Fruit fly (Drosophila melanogaster) whole organism, embryonic: ENCODE measurements around the gene CG6136.

ENCODE experiments used
- Adf1 ChIP-seq: fragments of 200-800 bp; sonication (Bioruptor generic); IDR thresholded peaks from 2 replicates; pipeline ENCODE4 v1.3.6; 2022; ENCODE audit warnings: missing biosample characterization, missing genetic modification characterization
- Antp ChIP-seq: fragments of 200-800 bp; sonication (Bioruptor generic); optimal IDR thresholded peaks from 3 replicates; lab custom pipeline; 2016; ENCODE audit warnings: missing biosample characterization, missing genetic modification characterization
- Atf6 ChIP-seq: fragments of 200-800 bp; sonication (Bioruptor generic); IDR thresholded peaks from 2 replicates; pipeline ENCODE4 v1.3.6; 2022; ENCODE audit warnings: missing biosample characterization, missing genetic modification characterization
- CG18011 ChIP-seq: fragments of 200-800 bp; sonication (Bioruptor generic); optimal IDR thresholded peaks from 2 replicates; lab custom pipeline; 2017; ENCODE audit warnings: missing biosample characterization, missing genetic modification characterization, mild to moderate bottlenecking, moderate library complexity, missing genotype
- CG30403 ChIP-seq: fragments of 200-800 bp; sonication (Bioruptor generic); optimal IDR thresholded peaks from 3 replicates; lab custom pipeline; 2016; ENCODE audit warnings: missing biosample characterization, missing genetic modification characterization
- CG33213 ChIP-seq: fragments of 200-800 bp; sonication (Bioruptor generic); optimal IDR thresholded peaks from 3 replicates; lab custom pipeline; 2016; ENCODE audit warnings: missing biosample characterization, missing genetic modification characterization
- CG6272 ChIP-seq: fragments of 200-800 bp; sonication (Bioruptor generic); IDR thresholded peaks from 2 replicates; pipeline ENCODE4 v1.3.6; 2022; ENCODE audit warnings: missing biosample characterization, missing genetic modification characterization
- CG7745 ChIP-seq: fragments of 200-800 bp; sonication (Bioruptor generic); optimal IDR thresholded peaks from 2 replicates; lab custom pipeline; 2018; ENCODE audit warnings: missing biosample characterization, mild to moderate bottlenecking, missing genetic modification characterization, moderate library complexity
- CG8290 ChIP-seq, 3 experiments: fragments of 200-800 bp; sonication (Bioruptor generic); optimal IDR thresholded peaks; 2 replicates each; lab custom pipeline; 2016 to 2019; ENCODE audit warnings: missing biosample characterization in 3 of 3, missing genetic modification characterization in 3 of 3, mild to moderate bottlenecking in 2 of 3, moderate library complexity in 1 of 3
- CG9215 ChIP-seq: fragments of 200-800 bp; sonication (Bioruptor generic); IDR thresholded peaks from 2 replicates; pipeline ENCODE4 v1.3.6; 2022; ENCODE audit warnings: missing biosample characterization, missing genetic modification characterization
- D19A ChIP-seq: fragments of 200-800 bp; optimal IDR thresholded peaks from 3 replicates; lab custom pipeline; 2019; ENCODE audit warnings: missing biosample characterization, mild to moderate bottlenecking, missing genetic modification characterization, moderate library complexity
- Dbx ChIP-seq: fragments of 200-800 bp; sonication (Bioruptor generic); IDR thresholded peaks from 3 replicates; pipeline ENCODE4 v1.3.6; 2022; ENCODE audit warnings: missing biosample characterization, missing genetic modification characterization
- Doc2 ChIP-seq: fragments of 200-800 bp; sonication (Bioruptor generic); IDR thresholded peaks from 2 replicates; pipeline ENCODE4 v1.3.6; 2022; ENCODE audit warnings: missing biosample characterization, missing genetic modification characterization
- Fer2 ChIP-seq: fragments of 200-800 bp; sonication (Bioruptor generic); optimal IDR thresholded peaks from 2 replicates; lab custom pipeline; 2018; ENCODE audit warnings: missing biosample characterization, mild to moderate bottlenecking, missing genetic modification characterization, moderate library complexity
- Lhr ChIP-seq: fragments of 200-800 bp; sonication (Bioruptor generic); optimal IDR thresholded peaks from 3 replicates; lab custom pipeline; 2017; ENCODE audit warnings: mild to moderate bottlenecking, missing biosample characterization, missing genetic modification reagents, missing genetic modification characterization
- MBD-R2 ChIP-seq: fragments of 200-800 bp; sonication (Bioruptor generic); IDR thresholded peaks from 2 replicates; pipeline ENCODE4 v1.3.6; 2022; ENCODE audit warnings: missing biosample characterization, missing genetic modification characterization
- Mrtf ChIP-seq: fragments of 200-800 bp; sonication (Bioruptor generic); IDR thresholded peaks from 3 replicates; pipeline ENCODE4 v1.3.6; 2022; ENCODE audit warnings: missing biosample characterization, missing genetic modification characterization
- NC2α ChIP-seq: fragments of 200-800 bp; sonication (Bioruptor generic); optimal IDR thresholded peaks from 2 replicates; lab custom pipeline; 2016; ENCODE audit warnings: missing biosample characterization, missing genetic modification characterization
- NK7.1 ChIP-seq: fragments of 200-800 bp; sonication (Bioruptor generic); optimal IDR thresholded peaks from 3 replicates; lab custom pipeline; 2016; ENCODE audit warnings: missing biosample characterization, missing genetic modification characterization
- Nf-YB ChIP-seq: fragments of 200-800 bp; sonication (Bioruptor generic); optimal IDR thresholded peaks from 3 replicates; lab custom pipeline; 2019; ENCODE audit warnings: missing biosample characterization, mild to moderate bottlenecking, missing genetic modification characterization, moderate library complexity
- Ssrp ChIP-seq: fragments of 200-800 bp; sonication (Bioruptor generic); optimal IDR thresholded peaks from 2 replicates; lab custom pipeline; 2018; ENCODE audit warnings: missing biosample characterization, mild to moderate bottlenecking, missing genetic modification characterization, moderate library complexity
- aop ChIP-seq: fragments of 200-800 bp; sonication (Bioruptor generic); IDR thresholded peaks from 2 replicates; pipeline ENCODE4 v1.3.6; 2022; ENCODE audit warnings: missing biosample characterization, missing genetic modification characterization
- ase ChIP-seq: fragments of 200-800 bp; sonication (Bioruptor generic); IDR thresholded peaks from 3 replicates; pipeline ENCODE4 v1.3.6; 2022; ENCODE audit warnings: missing biosample characterization, missing genetic modification characterization
- az2 ChIP-seq: fragments of 200-800 bp; sonication (Bioruptor generic); optimal IDR thresholded peaks from 3 replicates; lab custom pipeline; 2016; ENCODE audit warnings: missing biosample characterization, missing genetic modification characterization
- dmrt11E ChIP-seq: fragments of 200-800 bp; sonication (Bioruptor generic); optimal IDR thresholded peaks from 3 replicates; lab custom pipeline; 2018; ENCODE audit warnings: missing biosample characterization, mild to moderate bottlenecking, missing genetic modification characterization, moderate library complexity
- ewg ChIP-seq: fragments of 200-800 bp; sonication (Bioruptor generic); optimal IDR thresholded peaks from 3 replicates; lab custom pipeline; 2017; ENCODE audit warnings: mild to moderate bottlenecking, missing biosample characterization, missing genetic modification reagents, missing genetic modification characterization
- fd3F ChIP-seq: fragments of 200-800 bp; sonication (Bioruptor generic); optimal IDR thresholded peaks from 2 replicates; lab custom pipeline; 2018; ENCODE audit warnings: missing biosample characterization, mild to moderate bottlenecking, missing genetic modification characterization, moderate library complexity
- gce ChIP-seq: fragments of 200-800 bp; sonication (Bioruptor generic); IDR thresholded peaks from 3 replicates; pipeline ENCODE4 v1.3.6; 2022; ENCODE audit warnings: missing biosample characterization, missing genetic modification characterization
- ham ChIP-seq: fragments of 200-800 bp; sonication (Bioruptor generic); IDR thresholded peaks from 2 replicates; pipeline ENCODE4 v1.3.6; 2022; ENCODE audit warnings: missing biosample characterization, missing genetic modification characterization
- hkb ChIP-seq, 2 experiments: fragments of 200-800 bp in 1 of 2; fragments of >200 bp in 1 of 2; sonication (Bioruptor generic) in 1 of 2; IDR thresholded peaks in 1 of 2; optimal IDR thresholded peaks in 1 of 2; 2 replicates each; pipeline versions ENCODE4 v1.3.6 to Lab custom; 2017 to 2022; ENCODE audit warnings: missing biosample characterization in 1 of 2, missing genetic modification characterization in 1 of 2
- lab ChIP-seq: fragments of 200-800 bp; sonication (Bioruptor generic); optimal IDR thresholded peaks from 3 replicates; lab custom pipeline; 2017; ENCODE audit warnings: missing biosample characterization, missing genetic modification characterization, mild to moderate bottlenecking, moderate library complexity, missing genetic modification reagents
- lola ChIP-seq, 3 experiments: fragments of >200 bp in 2 of 3; fragments of 200-800 bp in 1 of 3; sonication (Bioruptor generic) in 1 of 3; optimal IDR thresholded peaks; 2 replicates each; lab custom pipeline; 2017 to 2019; ENCODE audit warnings: missing biosample characterization in 3 of 3, missing genetic modification characterization in 3 of 3, mild to moderate bottlenecking in 1 of 3, moderate library complexity in 1 of 3
- luna ChIP-seq: fragments of 200-800 bp; sonication (Bioruptor generic); optimal IDR thresholded peaks from 2 replicates; lab custom pipeline; 2016; ENCODE audit warnings: missing biosample characterization, missing genetic modification characterization
- nerfin-1 ChIP-seq: fragments of 200-800 bp; sonication (Bioruptor generic); optimal IDR thresholded peaks from 3 replicates; lab custom pipeline; 2019; ENCODE audit warnings: missing biosample characterization, mild to moderate bottlenecking, missing genetic modification characterization, moderate library complexity
- nerfin-2 ChIP-seq: fragments of 200-800 bp; sonication (Bioruptor generic); IDR thresholded peaks from 2 replicates; pipeline ENCODE4 v1.3.6; 2022; ENCODE audit warnings: missing biosample characterization, missing genetic modification characterization; ENCODE audit not compliant: partially characterized antibody
- nom ChIP-seq: fragments of 200-800 bp; sonication (Bioruptor generic); optimal IDR thresholded peaks from 2 replicates; lab custom pipeline; 2017; ENCODE audit warnings: missing biosample characterization, missing genetic modification characterization, mild to moderate bottlenecking, moderate library complexity, missing genetic modification reagents
- pan ChIP-seq, 4 experiments: fragments of >200 bp in 3 of 4; fragments of 200-800 bp in 1 of 4; sonication (Bioruptor generic) in 1 of 4; optimal IDR thresholded peaks in 3 of 4; IDR thresholded peaks in 1 of 4; 2 replicates each; pipeline versions ENCODE4 v1.3.6 to Lab custom; 2017 to 2022; ENCODE audit warnings: missing biosample characterization in 2 of 4, missing genetic modification characterization in 2 of 4, mixed read lengths in 1 of 4
- pfk ChIP-seq: fragments of 200-800 bp; sonication (Bioruptor generic); optimal IDR thresholded peaks from 2 replicates; lab custom pipeline; 2018; ENCODE audit warnings: missing biosample characterization, mild to moderate bottlenecking, missing genetic modification characterization, moderate library complexity
- phol ChIP-seq: fragments of 200-800 bp; sonication (Bioruptor generic); optimal IDR thresholded peaks from 3 replicates; lab custom pipeline; 2018; ENCODE audit warnings: missing biosample characterization, mild to moderate bottlenecking, missing genetic modification characterization, moderate library complexity
- seq ChIP-seq: fragments of 200-800 bp; sonication (Bioruptor generic); IDR thresholded peaks from 2 replicates; pipeline ENCODE4 v1.3.6; 2022; ENCODE audit warnings: missing biosample characterization, missing genetic modification characterization
- ssp ChIP-seq: fragments of 200-800 bp; sonication (Bioruptor generic); IDR thresholded peaks from 2 replicates; pipeline ENCODE4 v1.3.6; 2022; ENCODE audit warnings: missing biosample characterization, missing genetic modification characterization
- stc ChIP-seq: fragments of 200-800 bp; sonication (Bioruptor generic); IDR thresholded peaks from 2 replicates; pipeline ENCODE4 v1.3.6; 2022; ENCODE audit warnings: missing biosample characterization, missing genetic modification characterization
- trem ChIP-seq: fragments of 200-800 bp; optimal IDR thresholded peaks from 3 replicates; lab custom pipeline; 2019; ENCODE audit warnings: missing biosample characterization, mild to moderate bottlenecking, missing genetic modification characterization, moderate library complexity
- tup ChIP-seq: fragments of 200-800 bp; sonication (Bioruptor generic); optimal IDR thresholded peaks from 2 replicates; lab custom pipeline; 2016; ENCODE audit warnings: missing biosample characterization, mild to moderate bottlenecking, missing genetic modification characterization, moderate library complexity
- unc-4 ChIP-seq: fragments of 200-800 bp; sonication (Bioruptor generic); IDR thresholded peaks from 2 replicates; pipeline ENCODE4 v1.3.6; 2022; ENCODE audit warnings: missing biosample characterization, missing genetic modification characterization; ENCODE audit not compliant: partially characterized antibody
- zen2 ChIP-seq: fragments of 200-800 bp; sonication (Bioruptor generic); IDR thresholded peaks from 3 replicates; pipeline ENCODE4 v1.3.6; 2022; ENCODE audit warnings: missing biosample characterization, missing genetic modification characterization; ENCODE audit not compliant: partially characterized antibody

The CG6136 gene

DNA sequence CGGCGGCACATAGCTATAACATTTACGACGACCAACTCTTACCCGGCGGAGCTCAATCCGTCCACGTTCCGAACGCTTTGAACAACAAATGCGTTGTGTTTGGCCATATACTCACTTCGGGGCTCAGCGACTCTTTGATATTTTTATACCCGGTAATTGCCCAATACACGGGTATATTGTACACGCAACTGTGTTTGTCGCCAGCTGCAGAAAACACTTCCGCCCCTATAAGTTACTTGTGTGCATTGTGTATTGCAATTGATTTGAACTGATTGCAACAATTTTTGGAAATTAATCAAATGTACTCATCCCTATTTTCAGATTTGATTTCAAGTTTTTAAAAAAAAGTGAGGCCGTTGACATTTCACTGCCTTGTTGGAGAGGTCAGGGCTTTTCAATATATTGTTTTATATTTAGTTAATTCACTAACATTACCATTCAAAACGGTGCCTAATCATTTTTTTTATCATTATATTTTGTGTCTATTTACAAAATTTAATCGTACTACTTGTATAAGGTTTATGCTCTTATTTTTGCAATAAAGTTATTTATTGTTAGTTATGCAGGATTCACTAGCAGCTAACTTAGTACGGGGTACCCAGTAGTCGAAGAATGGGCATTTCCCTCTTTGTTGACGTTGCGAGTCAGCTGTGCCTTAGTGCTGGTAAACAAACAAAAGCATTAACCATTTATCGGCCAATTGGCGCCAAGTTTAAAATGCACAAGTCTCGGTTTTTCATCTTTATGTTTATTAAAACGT is 28.9 kb downstream of the CG6136 start, which contains the start of gene Nagk (continued):
- peak; percentile 20 for TF ChIP-seq Antp
- peak; percentile 24 for TF ChIP-seq D19A (tag; lab: Kevin White, UChicago)
- no peak for TF ChIP-seq CG6272
- no peak for TF ChIP-seq NC2α (GFP tag; lab: Kevin White, UChicago)
- peak; percentile 22 for TF ChIP-seq fd3F (GFP tag; lab: Kevin White, UChicago)
- TF ChIP-seq unc-4 (GFP tag; lab: Robert Waterston, UW): no peak
- peak; percentile 14 for TF ChIP-seq trem
- peak; percentile 77 for TF ChIP-seq CG30403 (GFP tag; lab: Kevin White, UChicago)
- TF ChIP-seq seq (GFP tag; lab: Robert Waterston, UW): no peak
- no peak for TF ChIP-seq nom (GFP tag; lab: Kevin White, UChicago)
- no peak for TF ChIP-seq ham (GFP tag; lab: Robert Waterston, UW)
- TF ChIP-seq Fer2 (tag; lab: Kevin White, UChicago): no peak
- peak in 1 of 3 experiments; percentile 71 for TF ChIP-seq lola (GFP tag; optimal IDR thresholded peaks at IDR 0.05; lab: Kevin White, UChicago)
- TF ChIP-seq az2 (GFP tag; lab: Kevin White, UChicago): peak; percentile 72
- TF ChIP-seq Ssrp (tag; lab: Kevin White, UChicago): peak; percentile 49
- peak; percentile 53 for TF ChIP-seq lab (GFP tag; lab: Kevin White, UChicago)
- peak; percentile 46 for TF ChIP-seq Nf-YB
- TF ChIP-seq Atf6 (GFP tag; lab: Robert Waterston, UW): peak; percentile 13; the same call in 1 of the 2 replicates
- peak; percentile 20 for TF ChIP-seq NK7.1
- TF ChIP-seq CG33213 (GFP tag; lab: Kevin White, UChicago): peak; percentile 29
- peak; percentile 46 for TF ChIP-seq ssp (GFP tag; lab: Robert Waterston, UW)
- TF ChIP-seq Adf1 (GFP tag; lab: Robert Waterston, UW): peak; percentile 31; the same call in 1 of the 2 replicates
- peak; percentile 44 for TF ChIP-seq MBD-R2 (GFP tag; lab: Robert Waterston, UW)
- no peak for TF ChIP-seq Lhr
- TF ChIP-seq Dbx (GFP tag; lab: Robert Waterston, UW): peak; percentile 49; the same call in 1 of the 3 replicates
- TF ChIP-seq ase (GFP tag; lab: Robert Waterston, UW): peak; percentile 4; the same call in 2 of the 3 replicates
- peak; percentile 36 for TF ChIP-seq CG18011 (GFP tag; lab: Kevin White, UChicago)
- TF ChIP-seq pfk (GFP tag; lab: Kevin White, UChicago): no peak
- TF ChIP-seq phol (tag; lab: Kevin White, UChicago): peak; percentile 66
- no peak for TF ChIP-seq zen2 (GFP tag; lab: Robert Waterston, UW)
- peak; percentile 28 for TF ChIP-seq nerfin-1
- peak; percentile 34 for TF ChIP-seq dmrt11E
- peak; percentile 21; the same call in 1 of the 2 replicates for TF ChIP-seq CG9215 (GFP tag; lab: Robert Waterston, UW)
- no peak for TF ChIP-seq tup (GFP tag; lab: Kevin White, UChicago)
- TF ChIP-seq CG8290 (GFP tag; optimal IDR thresholded peaks at IDR 0.05; lab: Kevin White, UChicago): no peak
- peak in 1 of 2 experiments; percentile 80 for TF ChIP-seq CG8290 (tag; optimal IDR thresholded peaks at IDR 0.05; lab: Kevin White, UChicago)
- no peak for TF ChIP-seq Doc2 (GFP tag; lab: Robert Waterston, UW)
- no peak for TF ChIP-seq nerfin-2 (GFP tag; lab: Robert Waterston, UW)
- TF ChIP-seq stc: 0 out of 2 replicates have a peak, but pooled peaks have one; percentile 6
- peak in 1 of 2 experiments; percentile 27 for TF ChIP-seq pan (optimal IDR thresholded peaks at IDR 0.05; lab: Kevin White, UChicago)
- peak in 1 of 2 experiments; percentile 55 for TF ChIP-seq pan (GFP tag; optimal IDR thresholded peaks at IDR 0.05 in 1 of 2, IDR thresholded peaks at IDR 0.05 in 1 of 2)
- TF ChIP-seq Mrtf: peak; percentile 5; the same call in 1 of the 3 replicates
- TF ChIP-seq ewg (GFP tag; lab: Kevin White, UChicago): peak; percentile 29
- no peak for TF ChIP-seq gce (GFP tag; lab: Robert Waterston, UW)
- 0 out of 2 replicates have a peak, but pooled peaks have one; percentile 24 for TF ChIP-seq aop
- TF ChIP-seq CG7745 (tag; lab: Kevin White, UChicago): no peak
- TF ChIP-seq hkb (optimal IDR thresholded peaks at IDR 0.05; lab: Kevin White, UChicago): no peak
- TF ChIP-seq hkb (GFP tag; IDR thresholded peaks at IDR 0.05; lab: Robert Waterston, UW): peak; percentile 49; the same call in 1 of the 2 replicates
- no peak for TF ChIP-seq luna (GFP tag; lab: Kevin White, UChicago)
